Worm (Caenorhabditis elegans): ENCODE measurements around the gene srj-20.

ce11 chrV:2621879-2622278 is 48.9 kb upstream of the srj-20 start, which contains the start of gene srh-271:
- TF ChIP-seq atf-7 (tag; optimal IDR thresholded peaks at IDR 0.05) (no peak), ama-1 (optimal IDR thresholded peaks at IDR 0.05) (no peak), ama-1 (GFP tag; optimal IDR thresholded peaks at IDR 0.05) (no peak), snpc-4 (GFP tag; optimal IDR thresholded peaks at IDR 0.05) (no peak), snpc-4 (tag; optimal IDR thresholded peaks at IDR 0.05) (no peak), attf-6 (GFP tag; IDR thresholded peaks at IDR 0.05) (no peak), let-526 (GFP tag; IDR thresholded peaks at IDR 0.05) (no peak), dpl-1 (GFP tag; optimal IDR thresholded peaks at IDR 0.05) (no peak), C06A6.2 (GFP tag; conservative IDR thresholded peaks at IDR 0.05) (no peak), lsy-27 (tag; optimal IDR thresholded peaks at IDR 0.05; ENCODE audit: borderline replicate concordance, insufficient read depth) (no peak), unc-130 (GFP tag; optimal IDR thresholded peaks at IDR 0.05) (no peak), efl-1 (GFP tag; optimal IDR thresholded peaks at IDR 0.05) (no peak), F33H1.4 (GFP tag; IDR thresholded peaks at IDR 0.05) (no peak), F37B4.10 (GFP tag; IDR thresholded peaks at IDR 0.05) (no peak), nhr-90 (tag; optimal IDR thresholded peaks at IDR 0.05) (no peak), cebp-2 (GFP tag; IDR thresholded peaks at IDR 0.05) (no peak)
